Fruit fly (Drosophila melanogaster) whole organism, embryonic: ENCODE data around the gene CG13074.

Experiments
- Abd-B ChIP-seq: fragments of 200-800 bp; sonication (Bioruptor generic); optimal IDR thresholded peaks from 2 replicates; lab custom pipeline; 2018; ENCODE audit warnings: missing biosample characterization, mild to moderate bottlenecking, missing genetic modification characterization, moderate library complexity
- Ada2b ChIP-seq: fragments of 200-800 bp; sonication (Bioruptor generic); IDR thresholded peaks from 2 replicates; pipeline ENCODE4 v1.3.6; 2022; ENCODE audit warnings: missing biosample characterization, missing genetic modification characterization
- Atf6 ChIP-seq: fragments of 200-800 bp; sonication (Bioruptor generic); IDR thresholded peaks from 2 replicates; pipeline ENCODE4 v1.3.6; 2022; ENCODE audit warnings: missing biosample characterization, missing genetic modification characterization
- Awh ChIP-seq: fragments of 200-800 bp; sonication (Bioruptor generic); IDR thresholded peaks from 2 replicates; pipeline ENCODE4, ENCODE4 v1.3.6; 2022; ENCODE audit warnings: missing biosample characterization, missing genetic modification characterization
- CG10462 ChIP-seq: fragments of 200-800 bp; sonication (Bioruptor generic); optimal IDR thresholded peaks from 2 replicates; lab custom pipeline; 2016; ENCODE audit warnings: missing biosample characterization, missing genetic modification characterization
- CG10543 ChIP-seq: fragments of 200-800 bp; sonication (Bioruptor generic); optimal IDR thresholded peaks from 3 replicates; lab custom pipeline; 2017; ENCODE audit warnings: missing biosample characterization, mild to moderate bottlenecking, missing genetic modification characterization, moderate library complexity
- CG12659 ChIP-seq: fragments of 200-800 bp; sonication (Bioruptor generic); optimal IDR thresholded peaks from 3 replicates; lab custom pipeline; 2017; ENCODE audit warnings: mild to moderate bottlenecking, missing biosample characterization, missing genetic modification reagents, missing genetic modification characterization
- CG13775 ChIP-seq: fragments of 200-800 bp; sonication (Bioruptor generic); optimal IDR thresholded peaks from 3 replicates; lab custom pipeline; 2017; ENCODE audit warnings: missing biosample characterization, mild to moderate bottlenecking, missing genetic modification characterization
- CG14441 ChIP-seq: fragments of 200-800 bp; sonication (Bioruptor generic); IDR thresholded peaks from 2 replicates; pipeline ENCODE4 v1.3.6; 2022; ENCODE audit warnings: missing biosample characterization, missing genetic modification characterization
- CG14710 ChIP-seq: fragments of 200-800 bp; sonication (Bioruptor generic); optimal IDR thresholded peaks from 3 replicates; lab custom pipeline; 2019; ENCODE audit warnings: missing biosample characterization, mild to moderate bottlenecking, missing genetic modification characterization, moderate library complexity
- CG15269 ChIP-seq: fragments of 200-800 bp; sonication (Bioruptor generic); optimal IDR thresholded peaks from 2 replicates; lab custom pipeline; 2018; ENCODE audit warnings: missing biosample characterization, mild to moderate bottlenecking, missing genetic modification characterization, moderate library complexity
- CG17385 ChIP-seq: fragments of 200-800 bp; sonication (Bioruptor generic); optimal IDR thresholded peaks from 3 replicates; lab custom pipeline; 2018; ENCODE audit warnings: missing biosample characterization, mild to moderate bottlenecking, missing genetic modification characterization
- CG18476 ChIP-seq: fragments of 200-800 bp; sonication (Bioruptor generic); optimal IDR thresholded peaks from 2 replicates; lab custom pipeline; 2016; ENCODE audit warnings: missing biosample characterization, mild to moderate bottlenecking, missing genetic modification characterization
- CG2678 ChIP-seq: fragments of 200-800 bp; sonication (Bioruptor generic); optimal IDR thresholded peaks from 3 replicates; lab custom pipeline; 2019; ENCODE audit warnings: missing biosample characterization, mild to moderate bottlenecking, missing genetic modification characterization, moderate library complexity
- CG32532 ChIP-seq: fragments of 200-800 bp; sonication (Bioruptor generic); IDR thresholded peaks from 2 replicates; pipeline ENCODE4 v1.3.6; 2022; ENCODE audit warnings: missing biosample characterization, missing genetic modification characterization
- CG4820 ChIP-seq: fragments of 200-800 bp; sonication (Bioruptor generic); optimal IDR thresholded peaks from 3 replicates; lab custom pipeline; 2016; ENCODE audit warnings: missing biosample characterization, missing genetic modification characterization
- CG6254 ChIP-seq: fragments of 200-800 bp; sonication (Bioruptor generic); optimal IDR thresholded peaks from 3 replicates; lab custom pipeline; 2017; ENCODE audit warnings: mild to moderate bottlenecking, missing biosample characterization, missing genetic modification reagents, missing genetic modification characterization
- CG8281 ChIP-seq: fragments of 200-800 bp; sonication (Bioruptor generic); optimal IDR thresholded peaks from 2 replicates; lab custom pipeline; 2018; ENCODE audit warnings: missing biosample characterization, mild to moderate bottlenecking, missing genetic modification characterization, moderate library complexity
- Dad ChIP-seq: fragments of 200-800 bp; sonication (Bioruptor generic); optimal IDR thresholded peaks from 3 replicates; lab custom pipeline; 2016; ENCODE audit warnings: missing biosample characterization, missing genetic modification characterization
- ERR ChIP-seq: fragments of 200-800 bp; sonication (Bioruptor generic); optimal IDR thresholded peaks from 2 replicates; lab custom pipeline; 2016; ENCODE audit warnings: missing biosample characterization, missing genetic modification characterization
- Elba2 ChIP-seq: fragments of 200-800 bp; sonication (Bioruptor generic); optimal IDR thresholded peaks from 3 replicates; lab custom pipeline; 2016; ENCODE audit warnings: missing biosample characterization, missing genetic modification characterization
- GATAe ChIP-seq: fragments of 200-800 bp; sonication (Bioruptor generic); conservative IDR thresholded peaks from 2 replicates; pipeline ENCODE4 v1.3.6; 2022; ENCODE audit warnings: missing biosample characterization, missing genetic modification characterization
- HmgZ ChIP-seq: fragments of 200-800 bp; sonication (Bioruptor generic); optimal IDR thresholded peaks from 2 replicates; lab custom pipeline; 2018; ENCODE audit warnings: missing biosample characterization, mild to moderate bottlenecking, missing genetic modification characterization
- MBD-R2 ChIP-seq: fragments of 200-800 bp; sonication (Bioruptor generic); IDR thresholded peaks from 2 replicates; pipeline ENCODE4 v1.3.6; 2022; ENCODE audit warnings: missing biosample characterization, missing genetic modification characterization
- Nf-YC ChIP-seq: fragments of 200-800 bp; optimal IDR thresholded peaks from 3 replicates; lab custom pipeline; 2019; ENCODE audit warnings: missing biosample characterization, mild to moderate bottlenecking, missing genetic modification characterization, moderate library complexity
- Oli ChIP-seq: fragments of 200-800 bp; sonication (Bioruptor generic); optimal IDR thresholded peaks from 2 replicates; lab custom pipeline; 2018; ENCODE audit warnings: missing biosample characterization, mild to moderate bottlenecking, missing genetic modification characterization, moderate library complexity
- Opbp ChIP-seq: fragments of 200-800 bp; sonication (Bioruptor generic); IDR thresholded peaks from 3 replicates; pipeline ENCODE4 v1.3.6; 2022; ENCODE audit warnings: missing biosample characterization, missing genetic modification characterization; ENCODE audit not compliant: partially characterized antibody
- abd-A ChIP-seq: fragments of 200-800 bp; sonication (Bioruptor generic); optimal IDR thresholded peaks from 3 replicates; lab custom pipeline; 2019; ENCODE audit warnings: missing biosample characterization, mild to moderate bottlenecking, missing genetic modification characterization, moderate library complexity
- amos ChIP-seq: fragments of 200-800 bp; sonication (Bioruptor generic); IDR thresholded peaks from 2 replicates; pipeline ENCODE4 v1.3.6; 2022; ENCODE audit warnings: missing biosample characterization, missing genetic modification characterization; ENCODE audit not compliant: partially characterized antibody
- btn ChIP-seq: fragments of 200-800 bp; sonication (Bioruptor generic); optimal IDR thresholded peaks from 2 replicates; lab custom pipeline; 2016; ENCODE audit warnings: missing biosample characterization, missing genetic modification characterization
- chinmo ChIP-seq: fragments of 200-800 bp; sonication (Bioruptor generic); IDR thresholded peaks from 4 replicates; pipeline ENCODE4 v1.3.6; 2022; ENCODE audit warnings: missing biosample characterization, missing genetic modification characterization; ENCODE audit not compliant: partially characterized antibody
- corto ChIP-seq: fragments of 200-800 bp; sonication (Bioruptor generic); optimal IDR thresholded peaks from 2 replicates; lab custom pipeline; 2016; ENCODE audit warnings: missing biosample characterization, mild to moderate bottlenecking, missing genetic modification characterization, moderate library complexity
- crol ChIP-seq: fragments of 200-800 bp; sonication (Bioruptor generic); IDR thresholded peaks from 2 replicates; pipeline ENCODE4 v1.3.6; 2022; ENCODE audit warnings: missing biosample characterization, missing genetic modification characterization
- cwo ChIP-seq: fragments of 200-800 bp; sonication (Bioruptor generic); optimal IDR thresholded peaks from 3 replicates; lab custom pipeline; 2017; ENCODE audit warnings: missing biosample characterization, missing genetic modification characterization, mild to moderate bottlenecking, moderate library complexity, missing genetic modification reagents
- dati ChIP-seq: fragments of 200-800 bp; sonication (Bioruptor generic); IDR thresholded peaks from 2 replicates; pipeline ENCODE4 v1.3.6; 2022; ENCODE audit warnings: missing biosample characterization, missing genetic modification characterization
- eyg ChIP-seq: fragments of 200-800 bp; sonication (Bioruptor generic); optimal IDR thresholded peaks from 3 replicates; lab custom pipeline; 2016; ENCODE audit warnings: missing biosample characterization, missing genetic modification characterization
- gem ChIP-seq: fragments of 200-800 bp; sonication (Bioruptor generic); optimal IDR thresholded peaks from 2 replicates; lab custom pipeline; 2019; ENCODE audit warnings: missing biosample characterization, mild to moderate bottlenecking, missing genetic modification characterization, moderate library complexity
- gsb ChIP-seq: fragments of 200-800 bp; sonication (Bioruptor generic); IDR thresholded peaks from 2 replicates; pipeline ENCODE4 v1.3.6; 2022; ENCODE audit warnings: missing biosample characterization, missing genetic modification characterization
- klu ChIP-seq: fragments of 200-800 bp; sonication (Bioruptor generic); IDR thresholded peaks from 2 replicates; pipeline ENCODE4 v1.3.6; 2022; ENCODE audit warnings: missing biosample characterization, missing genetic modification characterization
- knrl ChIP-seq: fragments of 200-800 bp; sonication (Bioruptor generic); IDR thresholded peaks from 3 replicates; pipeline ENCODE4 v1.3.6; 2022; ENCODE audit warnings: missing biosample characterization, missing genetic modification characterization; ENCODE audit not compliant: partially characterized antibody
- luna ChIP-seq: fragments of 200-800 bp; sonication (Bioruptor generic); optimal IDR thresholded peaks from 2 replicates; lab custom pipeline; 2016; ENCODE audit warnings: missing biosample characterization, missing genetic modification characterization
- nerfin-1 ChIP-seq: fragments of 200-800 bp; sonication (Bioruptor generic); optimal IDR thresholded peaks from 3 replicates; lab custom pipeline; 2019; ENCODE audit warnings: missing biosample characterization, mild to moderate bottlenecking, missing genetic modification characterization, moderate library complexity
- prd ChIP-seq, 3 experiments: fragments of >200 bp in 2 of 3; fragments of 200-800 bp in 1 of 3; sonication (Bioruptor generic) in 1 of 3; optimal IDR thresholded peaks in 2 of 3; IDR thresholded peaks in 1 of 3; 2 replicates in 2 of 3; 3 replicates in 1 of 3; pipeline versions ENCODE4 v1.3.6 to Lab custom; 2017 to 2022; ENCODE audit warnings: missing biosample characterization in 1 of 3, missing genetic modification characterization in 1 of 3
- rib ChIP-seq: fragments of 200-800 bp; sonication (Bioruptor generic); IDR thresholded peaks from 2 replicates; pipeline ENCODE4 v1.3.6; 2022; ENCODE audit warnings: missing biosample characterization, missing genetic modification characterization
- sd ChIP-seq: fragments of 200-800 bp; sonication (Bioruptor generic); optimal IDR thresholded peaks from 3 replicates; lab custom pipeline; 2018; ENCODE audit warnings: missing biosample characterization, mild to moderate bottlenecking, missing genetic modification characterization, moderate library complexity
- sna ChIP-seq: fragments of 200-800 bp; sonication (Bioruptor generic); IDR thresholded peaks from 2 replicates; pipeline ENCODE4 v1.3.6; 2022; ENCODE audit warnings: missing biosample characterization, missing genetic modification characterization; ENCODE audit not compliant: partially characterized antibody
- sr ChIP-seq: fragments of 200-800 bp; sonication (Bioruptor generic); IDR thresholded peaks from 3 replicates; pipeline ENCODE4 v1.3.6; 2022; ENCODE audit warnings: missing biosample characterization, missing genetic modification characterization
- tll ChIP-seq, 2 experiments: fragments of 200-800 bp in 1 of 2; fragments of >200 bp in 1 of 2; sonication (Bioruptor generic) in 1 of 2; optimal IDR thresholded peaks; 2 replicates each; lab custom pipeline; 2017 to 2019; ENCODE audit warnings: missing biosample characterization in 2 of 2, missing genetic modification characterization in 2 of 2, mild to moderate bottlenecking in 1 of 2, moderate library complexity in 1 of 2
- wek ChIP-seq: fragments of 200-800 bp; sonication (Bioruptor generic); optimal IDR thresholded peaks from 3 replicates; lab custom pipeline; 2018; ENCODE audit warnings: missing biosample characterization, mild to moderate bottlenecking, missing genetic modification characterization, moderate library complexity

Gene CG13074

DNA sequence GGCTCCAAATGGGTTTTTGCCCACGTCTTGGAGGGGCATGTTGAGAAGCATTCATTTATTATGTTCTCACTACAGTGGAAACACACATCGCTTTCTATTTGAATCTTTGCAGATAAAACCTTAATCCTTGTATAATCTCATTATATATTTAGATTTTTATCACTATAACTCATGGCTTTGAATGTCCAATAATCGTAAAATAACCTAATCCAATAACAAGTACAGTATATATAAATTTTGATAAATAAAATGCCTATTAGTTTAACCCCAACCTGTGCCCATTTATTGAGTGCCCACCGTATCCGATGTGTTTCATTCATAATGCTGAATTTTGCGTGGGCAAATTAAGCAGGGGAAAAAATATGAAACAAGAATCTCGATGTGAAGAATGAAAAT is 49.2 kb upstream of the CG13074 start (continued):
- TF ChIP-seq knrl (no peak), Opbp (GFP tag; lab: Robert Waterston, UW) (no peak), crol (GFP tag; lab: Robert Waterston, UW) (no peak), gsb (GFP tag; lab: Robert Waterston, UW) (peak; percentile 41; the same call in 1 of the 2 replicates), CG8281 (peak; percentile 18), CG4820 (GFP tag; lab: Kevin White, UChicago) (no peak), chinmo (no peak), CG18476 (peak; percentile 1), cwo (peak; percentile 16), klu (GFP tag; lab: Robert Waterston, UW) (0 out of 2 replicates have a peak, but pooled peaks have one; percentile 31), sd (tag; lab: Kevin White, UChicago) (no peak), prd (optimal IDR thresholded peaks at IDR 0.05; lab: Kevin White, UChicago) (no peak), prd (GFP tag; IDR thresholded peaks at IDR 0.05; lab: Robert Waterston, UW) (no peak), Elba2 (no peak), CG12659 (GFP tag; lab: Kevin White, UChicago) (peak; percentile 37), dati (GFP tag; lab: Robert Waterston, UW) (no peak), CG17385 (GFP tag; lab: Kevin White, UChicago) (peak; percentile 21), ERR (GFP tag; lab: Kevin White, UChicago) (no peak), Awh (GFP tag; lab: Robert Waterston, UW) (no peak), HmgZ (tag; lab: Kevin White, UChicago) (peak; percentile 24), CG14710 (no peak), gem (tag; lab: Kevin White, UChicago) (peak; percentile 65), sna (GFP tag; lab: Robert Waterston, UW) (no peak), Nf-YC (tag; lab: Kevin White, UChicago) (peak; percentile 58), Dad (GFP tag; lab: Kevin White, UChicago) (no peak), CG32532 (GFP tag; lab: Robert Waterston, UW) (peak; percentile 69), CG10462 (no peak), GATAe (GFP tag; lab: Robert Waterston, UW) (no peak; the same call in 1 of the 2 replicates), Ada2b (GFP tag; lab: Robert Waterston, UW) (peak; percentile 31; the same call in 1 of the 2 replicates), eyg (GFP tag; lab: Kevin White, UChicago) (no peak), CG2678 (peak; percentile 77), amos (no peak), tll (GFP tag; optimal IDR thresholded peaks at IDR 0.05; lab: Kevin White, UChicago) (no peak), corto (GFP tag; lab: Kevin White, UChicago) (no peak), wek (GFP tag; lab: Kevin White, UChicago) (no peak), btn (GFP tag; lab: Kevin White, UChicago) (no peak), Abd-B (GFP tag; lab: Kevin White, UChicago) (peak; percentile 3), MBD-R2 (GFP tag; lab: Robert Waterston, UW) (no peak), CG6254 (GFP tag; lab: Kevin White, UChicago) (no peak), Atf6 (GFP tag; lab: Robert Waterston, UW) (peak; percentile 59), Oli (tag; lab: Kevin White, UChicago) (peak; percentile 25), abd-A (tag; lab: Kevin White, UChicago) (no peak), luna (GFP tag; lab: Kevin White, UChicago) (no peak), nerfin-1 (tag; lab: Kevin White, UChicago) (no peak), CG13775 (GFP tag; lab: Kevin White, UChicago) (peak; percentile 16), rib (GFP tag; lab: Robert Waterston, UW) (no peak), sr (GFP tag; lab: Robert Waterston, UW) (peak; percentile 37; the same call in 1 of the 3 replicates), CG10543 (GFP tag; lab: Kevin White, UChicago) (peak; percentile 70), CG14441 (no peak), CG15269 (tag; lab: Kevin White, UChicago) (peak; percentile 62)
